Worm (Caenorhabditis elegans): ENCODE results near the gene trpp-9.

The trpp-9 gene

DNA sequence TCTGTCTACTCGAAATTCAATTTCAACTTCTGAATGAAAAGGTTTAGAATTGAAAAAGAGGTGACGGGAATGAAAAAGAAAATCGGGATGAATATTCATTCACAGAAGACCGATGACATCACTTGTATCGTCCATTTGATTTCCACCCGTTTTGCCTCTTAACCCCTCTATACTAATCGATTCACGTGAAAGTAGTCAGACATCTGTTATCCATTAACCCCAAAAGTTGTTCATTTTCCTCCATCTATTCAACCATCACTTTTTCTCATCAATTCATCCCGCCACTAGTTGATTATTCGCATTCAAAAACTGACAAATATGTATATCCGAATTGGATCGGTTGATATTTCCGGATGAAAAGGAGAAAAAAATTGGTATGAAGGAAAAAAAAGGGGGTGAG lies 28.8 kb downstream of the trpp-9 start:
- TF ChIP-seq ceh-24 (tag; optimal IDR thresholded peaks at IDR 0.05): no peak
- TF ChIP-seq gmeb-2 (tag; optimal IDR thresholded peaks at IDR 0.05): no peak
- no peak for TF ChIP-seq hlh-8 (tag; optimal IDR thresholded peaks at IDR 0.05)
- TF ChIP-seq ceh-22 (tag; optimal IDR thresholded peaks at IDR 0.05): no peak
- TF ChIP-seq madf-2 (tag; optimal IDR thresholded peaks at IDR 0.05): no peak
- no peak for TF ChIP-seq lim-6 (tag; optimal IDR thresholded peaks at IDR 0.05)
- no peak for TF ChIP-seq fkh-6 (tag; optimal IDR thresholded peaks at IDR 0.05)
- no peak for TF ChIP-seq ceh-34 (tag; optimal IDR thresholded peaks at IDR 0.05)
- TF ChIP-seq unc-86 (tag; optimal IDR thresholded peaks at IDR 0.05): no peak
- no peak for TF ChIP-seq ttx-3 (tag; optimal IDR thresholded peaks at IDR 0.05)

DNA sequence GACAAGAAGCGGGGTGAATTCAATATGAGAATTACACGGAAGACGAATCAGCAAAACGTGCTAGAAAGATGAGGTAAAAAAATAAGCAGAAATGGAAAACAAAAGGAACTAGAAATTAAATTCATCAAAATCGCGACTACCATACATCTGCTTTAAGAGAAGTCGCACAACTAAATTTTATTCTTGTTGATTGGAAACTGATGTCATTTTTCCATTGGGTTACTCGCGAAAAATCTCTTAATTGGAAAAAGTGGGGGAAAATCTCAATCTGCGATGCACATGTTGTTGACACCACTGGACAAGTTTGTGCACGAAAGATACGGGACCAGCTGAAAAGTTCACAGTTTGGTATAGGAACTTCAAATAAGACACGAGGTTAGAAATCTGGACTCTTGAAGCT lies 33.2 kb downstream of the trpp-9 start:
- no peak for TF ChIP-seq pag-3 (tag; optimal IDR thresholded peaks at IDR 0.05; ENCODE audit: borderline replicate concordance)

DNA sequence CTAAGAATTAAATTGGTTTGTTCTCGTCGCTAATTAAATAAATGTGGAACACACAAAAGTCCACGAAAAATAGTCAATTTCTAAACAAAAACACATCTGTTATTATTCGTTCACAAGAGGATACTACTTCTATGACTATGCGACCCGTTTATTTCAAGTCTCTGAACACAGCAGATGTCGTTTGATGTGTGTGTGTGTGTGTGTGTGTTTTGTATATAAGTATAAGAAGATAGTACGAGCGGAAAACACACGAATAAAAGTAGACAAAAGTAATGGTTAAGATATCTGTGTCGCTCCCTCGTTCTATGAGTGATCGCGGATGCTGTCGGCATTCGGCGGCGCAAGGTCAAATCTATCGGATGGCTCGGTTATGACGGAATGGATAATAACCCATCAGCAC lies 35.1 kb downstream of the trpp-9 start:
- no peak for TF ChIP-seq sox-2 (GFP tag; IDR thresholded peaks at IDR 0.05)
- no peak for TF ChIP-seq K09A11.1 (tag; optimal IDR thresholded peaks at IDR 0.05; ENCODE audit: insufficient read depth)
- no peak for TF ChIP-seq K02D7.2 (tag; optimal IDR thresholded peaks at IDR 0.05)
- TF ChIP-seq pros-1 (tag; optimal IDR thresholded peaks at IDR 0.05): no peak
- TF ChIP-seq pat-9 (tag; optimal IDR thresholded peaks at IDR 0.05): no peak

DNA sequence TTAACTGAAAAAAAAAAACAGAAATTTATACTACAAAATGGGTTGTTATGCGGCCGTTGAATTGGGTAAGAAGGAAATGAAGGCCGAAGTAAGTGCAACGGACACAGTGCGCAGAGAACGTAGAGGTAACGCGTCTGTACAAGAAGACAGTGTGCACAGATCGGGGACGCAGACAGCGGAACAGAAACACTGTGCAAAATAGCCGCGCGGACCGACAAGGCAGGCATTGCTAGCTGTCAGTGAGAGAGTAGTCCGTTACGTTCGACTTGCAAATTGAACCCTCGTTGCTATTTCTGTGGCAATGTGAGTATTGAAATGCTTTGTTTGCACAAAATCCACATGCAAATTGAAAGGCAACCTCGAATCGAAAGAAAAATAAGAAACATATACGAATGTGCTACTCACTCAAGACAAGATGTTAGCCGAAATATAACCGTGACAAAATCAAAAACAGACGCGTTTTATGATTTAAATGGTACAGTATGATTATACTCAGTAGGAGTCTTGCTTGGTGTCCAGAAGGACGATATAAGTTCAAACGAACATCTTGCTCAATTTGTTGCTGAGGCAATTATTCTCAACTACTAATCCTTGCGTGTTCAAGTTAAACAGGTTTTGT lies 36.9 kb downstream of the trpp-9 start:
- TF ChIP-seq pros-1 (tag; optimal IDR thresholded peaks at IDR 0.05) (no peak), tbx-2 (tag; optimal IDR thresholded peaks at IDR 0.05) (peak; percentile 21), nfya-1 (tag; optimal IDR thresholded peaks at IDR 0.05) (peak; percentile 5), ceh-2 (tag; optimal IDR thresholded peaks at IDR 0.05) (peak; percentile 7), ceh-31 (tag; optimal IDR thresholded peaks at IDR 0.05) (no peak), rnt-1 (tag; optimal IDR thresholded peaks at IDR 0.05) (peak; percentile 13), nhr-11 (tag; optimal IDR thresholded peaks at IDR 0.05) (no peak), dmd-4 (tag; optimal IDR thresholded peaks at IDR 0.05; ENCODE audit: borderline replicate concordance) (no peak), che-1 (tag; optimal IDR thresholded peaks at IDR 0.05) (no peak)

DNA sequence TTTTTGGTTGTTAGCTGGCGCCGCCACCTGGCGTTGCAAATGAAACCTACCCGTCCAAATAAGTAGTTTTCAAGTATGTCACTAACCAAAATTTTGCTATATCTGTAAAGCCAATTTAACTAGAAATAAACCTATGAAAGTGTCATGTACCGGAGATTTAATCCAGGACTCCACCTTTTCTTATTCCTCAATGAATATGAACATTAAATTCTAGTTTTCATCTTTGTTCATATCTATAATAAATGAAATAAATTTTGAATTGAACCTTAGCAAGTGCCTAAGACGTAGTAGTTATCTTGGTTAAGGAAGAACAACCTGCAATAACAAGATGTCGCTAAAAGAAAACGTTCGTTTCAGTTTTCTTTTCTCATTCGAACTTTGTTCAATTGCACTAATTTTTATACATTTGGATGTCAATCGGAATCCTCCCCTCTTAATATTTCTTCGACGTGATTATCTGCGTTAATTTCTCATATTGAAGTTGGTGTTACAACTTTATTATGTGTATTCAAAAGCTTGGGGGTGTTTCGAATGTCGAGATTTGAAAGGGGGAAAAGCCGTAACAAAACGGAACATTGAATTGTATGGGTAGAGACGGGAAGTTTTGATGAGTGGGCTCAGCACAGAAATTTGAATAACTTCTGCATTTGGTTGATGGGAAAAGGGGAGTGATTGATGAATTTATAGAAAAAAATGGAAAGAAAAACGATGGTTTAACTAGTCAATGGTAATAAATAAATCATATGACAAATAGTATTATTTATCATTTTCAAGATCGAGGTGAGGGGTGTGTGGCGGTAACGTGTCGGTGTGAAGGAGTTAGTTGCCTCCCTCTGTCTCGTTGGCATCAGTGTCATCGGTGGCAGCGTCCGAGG lies 39.7 kb downstream of the trpp-9 start:
- TF ChIP-seq ahr-1 (tag; optimal IDR thresholded peaks at IDR 0.05): no peak
- peak; percentile 42 for TF ChIP-seq ama-1 (optimal IDR thresholded peaks at IDR 0.05)
- peak; percentile 28 for TF ChIP-seq T23F11.4 (GFP tag; optimal IDR thresholded peaks at IDR 0.05)

DNA sequence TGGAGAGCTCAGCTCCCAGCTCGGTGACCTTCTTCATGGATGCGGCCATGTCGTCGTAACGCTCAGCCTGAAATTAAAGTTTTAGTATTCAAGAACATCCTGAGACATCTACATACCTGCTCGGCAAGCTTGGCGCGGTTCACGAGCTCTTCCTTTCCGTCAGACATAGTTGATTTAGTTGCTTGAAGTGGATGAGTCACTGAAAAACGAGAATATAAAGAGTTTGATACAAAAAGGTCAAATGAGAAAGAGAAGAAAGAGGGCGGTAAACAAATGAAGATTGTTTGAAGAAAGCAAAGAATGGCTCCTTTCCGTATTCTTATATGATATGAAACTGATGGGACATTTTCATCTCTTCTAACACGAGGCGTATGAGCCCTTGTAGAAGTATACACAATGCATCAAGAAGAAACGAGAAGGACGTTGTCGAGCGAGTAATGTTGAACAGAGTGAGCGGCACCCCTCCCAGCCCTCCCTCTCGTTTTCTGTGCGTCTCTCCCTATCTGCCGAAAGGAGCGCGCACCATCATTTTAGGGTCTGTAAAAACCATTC lies 41.6 kb downstream of the trpp-9 start, which contains the start of gene ftt-2:
TSS of gene ftt-2 (minus strand) at position 206 of the 552 bp plus-strand sequence.
- no peak for TF ChIP-seq ceh-48 (tag; optimal IDR thresholded peaks at IDR 0.05)
- TF ChIP-seq ama-1 (optimal IDR thresholded peaks at IDR 0.05): peak; percentile 5
